Worm (Caenorhabditis elegans): ENCODE results near the gene mig-38.

Gene mig-38

ce11 chrIV:11649031-11649430 lies 55.0 kb downstream of the mig-38 start, which contains the start of gene ZK809.8:
Gene ZK809.8, minus strand, starts transcription at chrIV:11649064.
- TF ChIP-seq hif-1 (tag; optimal IDR thresholded peaks at IDR 0.05) (no peak), zfp-3 (GFP tag; conservative IDR thresholded peaks at IDR 0.05) (no peak), hlh-30 (tag; optimal IDR thresholded peaks at IDR 0.05; ENCODE audit: insufficient read depth) (peak; percentile 5), hlh-11 (tag; optimal IDR thresholded peaks at IDR 0.05) (peak; percentile 44), unc-62 (GFP tag; optimal IDR thresholded peaks at IDR 0.05 in 1 of 2) (peak in 1 of 2 experiments; percentile 87), unc-62 (tag; optimal IDR thresholded peaks at IDR 0.05) (no peak), daf-16 (GFP tag; optimal IDR thresholded peaks at IDR 0.05) (peak in 1 of 2 experiments; percentile 77), daf-16 (tag; optimal IDR thresholded peaks at IDR 0.05) (no peak)

ce11 chrIV:11650344-11650743 lies 56.3 kb downstream of the mig-38 start:
- TF ChIP-seq unc-62 (GFP tag; optimal IDR thresholded peaks at IDR 0.05 in 1 of 2): peak in 1 of 2 experiments; percentile 93
- TF ChIP-seq unc-62 (tag; optimal IDR thresholded peaks at IDR 0.05): no peak
- TF ChIP-seq zip-11 (GFP tag; IDR thresholded peaks at IDR 0.05): no peak
